Worm (Caenorhabditis elegans) whole organism, L3 larva: ENCODE results near the gene T08D10.4.

Source experiments
- R02D3.7 ChIP-seq: fragments of 150-350 bp; optimal IDR thresholded peaks from 2 replicates; lab custom pipeline; 2014; ENCODE audit warnings: missing biosample characterization, missing genetic modification characterization
- ZK546.5 ChIP-seq: sonication (generic microtip); optimal IDR thresholded peaks from 2 replicates; lab custom pipeline; 2017; ENCODE audit warnings: missing biosample characterization, missing genetic modification characterization
- aly-2 ChIP-seq: fragments of 150-350 bp; optimal IDR thresholded peaks from 2 replicates; lab custom pipeline; 2014; ENCODE audit warnings: missing biosample characterization, missing genetic modification characterization
- ama-1 ChIP-seq: fragments of 150-350 bp; optimal IDR thresholded peaks from 2 replicates; lab custom pipeline; 2018
- ceh-16 ChIP-seq: sonication (generic microtip); optimal IDR thresholded peaks from 2 replicates; lab custom pipeline; 2017; ENCODE audit warnings: missing biosample characterization, missing genetic modification characterization
- ceh-28 ChIP-seq: fragments of 150-350 bp; optimal IDR thresholded peaks from 2 replicates; lab custom pipeline; 2014; ENCODE audit warnings: missing biosample characterization, missing genetic modification reagents, missing genetic modification characterization
- ceh-82 ChIP-seq: fragments of 150-350 bp; optimal IDR thresholded peaks from 2 replicates; lab custom pipeline; 2014; ENCODE audit warnings: missing biosample characterization, missing genetic modification characterization
- ceh-9 ChIP-seq: sonication (generic microtip); optimal IDR thresholded peaks from 2 replicates; lab custom pipeline; 2018; ENCODE audit warnings: missing biosample characterization, missing genetic modification characterization
- daf-12 ChIP-seq: fragments of 150-350 bp; optimal IDR thresholded peaks from 2 replicates; lab custom pipeline; 2014; ENCODE audit warnings: missing biosample characterization, missing genetic modification reagents, missing genetic modification characterization
- egl-27 ChIP-seq: sonication (generic microtip); optimal IDR thresholded peaks from 4 replicates; lab custom pipeline; 2017; ENCODE audit warnings: missing biosample characterization, missing genetic modification reagents, missing genetic modification characterization
- egl-5 ChIP-seq: fragments of 150-350 bp; optimal IDR thresholded peaks from 2 replicates; lab custom pipeline; 2017; ENCODE audit warnings: missing biosample characterization, missing genetic modification reagents, missing genetic modification characterization, inconsistent platforms
- elt-1 ChIP-seq: fragments of 150-350 bp; optimal IDR thresholded peaks from 2 replicates; lab custom pipeline; 2014; ENCODE audit warnings: missing biosample characterization, missing genetic modification characterization
- elt-2 ChIP-seq: sonication (generic microtip); optimal IDR thresholded peaks from 2 replicates; lab custom pipeline; 2016; ENCODE audit warnings: missing genetic modification reagents, mild to moderate bottlenecking, missing genetic modification characterization, missing compliant biosample characterization
- elt-3 ChIP-seq, 3 experiments: fragments of 150-350 bp in 1 of 3; sonication (generic microtip) in 2 of 3; optimal IDR thresholded peaks; 2 replicates in 2 of 3; 4 replicates in 1 of 3; lab custom pipeline; 2014 to 2017; ENCODE audit warnings: missing biosample characterization in 3 of 3, missing genetic modification characterization in 3 of 3
- eor-1 ChIP-seq, 2 experiments: fragments of 150-350 bp; optimal IDR thresholded peaks; 2 replicates each; lab custom pipeline; 2014 to 2018; ENCODE audit warnings: missing biosample characterization in 2 of 2, missing genetic modification characterization in 2 of 2
- fkh-10 ChIP-seq: sonication (generic microtip); optimal IDR thresholded peaks from 2 replicates; lab custom pipeline; 2017; ENCODE audit warnings: missing biosample characterization, missing genetic modification reagents, missing genetic modification characterization
- fkh-2 ChIP-seq: fragments of 150-350 bp; optimal IDR thresholded peaks from 2 replicates; lab custom pipeline; 2014; ENCODE audit warnings: missing biosample characterization, missing genetic modification reagents, missing genetic modification characterization
- fos-1 ChIP-seq: fragments of 150-350 bp; optimal IDR thresholded peaks from 2 replicates; lab custom pipeline; 2014; ENCODE audit warnings: missing biosample characterization, missing genetic modification characterization
- hmg-11 ChIP-seq: sonication (generic microtip); optimal IDR thresholded peaks from 2 replicates; lab custom pipeline; 2016; ENCODE audit warnings: missing genetic modification characterization, missing compliant biosample characterization
- jun-1 ChIP-seq: fragments of 150-350 bp; optimal IDR thresholded peaks from 2 replicates; lab custom pipeline; 2014; ENCODE audit warnings: missing biosample characterization, missing genetic modification reagents, missing genetic modification characterization
- lin-15B ChIP-seq: fragments of 150-350 bp; optimal IDR thresholded peaks from 2 replicates; lab custom pipeline; 2014; ENCODE audit warnings: missing biosample characterization, missing genetic modification characterization
- lin-39 ChIP-seq: fragments of 150-350 bp; optimal IDR thresholded peaks from 2 replicates; lab custom pipeline; 2018; ENCODE audit warnings: missing biosample characterization, missing genetic modification reagents, missing genetic modification characterization
- mdl-1 ChIP-seq: fragments of 150-350 bp; optimal IDR thresholded peaks from 2 replicates; lab custom pipeline; 2014; ENCODE audit warnings: missing biosample characterization, missing genetic modification characterization
- mml-1 ChIP-seq: fragments of 150-350 bp; sonication (generic microtip); optimal IDR thresholded peaks from 3 replicates; lab custom pipeline; 2014; ENCODE audit warnings: missing biosample characterization, missing genetic modification characterization
- nfya-1 ChIP-seq: sonication (generic microtip); optimal IDR thresholded peaks from 2 replicates; lab custom pipeline; 2017; ENCODE audit warnings: missing genetic modification characterization, mild to moderate bottlenecking, missing compliant biosample characterization, antibody characterized with exemption, moderate library complexity; ENCODE audit not compliant: insufficient read depth
- nhr-11 ChIP-seq: fragments of 150-350 bp; optimal IDR thresholded peaks from 2 replicates; lab custom pipeline; 2014; ENCODE audit warnings: missing biosample characterization, missing genetic modification characterization
- nhr-12 ChIP-seq: fragments of 150-350 bp; optimal IDR thresholded peaks from 2 replicates; lab custom pipeline; 2014; ENCODE audit warnings: missing biosample characterization, missing genetic modification characterization
- nhr-23 ChIP-seq: fragments of 150-350 bp; optimal IDR thresholded peaks from 2 replicates; lab custom pipeline; 2014; ENCODE audit warnings: missing biosample characterization, missing genetic modification reagents, missing genetic modification characterization
- nhr-237 ChIP-seq: fragments of 150-350 bp; optimal IDR thresholded peaks from 2 replicates; lab custom pipeline; 2014; ENCODE audit warnings: missing biosample characterization, missing genetic modification characterization
- nhr-25 ChIP-seq: sonication (generic microtip); optimal IDR thresholded peaks from 2 replicates; lab custom pipeline; 2017; ENCODE audit warnings: missing biosample characterization, missing genetic modification characterization
- nhr-28 ChIP-seq: fragments of 150-350 bp; optimal IDR thresholded peaks from 2 replicates; lab custom pipeline; 2014; ENCODE audit warnings: missing biosample characterization, missing genetic modification characterization
- nhr-43 ChIP-seq: sonication (generic microtip); optimal IDR thresholded peaks from 2 replicates; lab custom pipeline; 2016; ENCODE audit warnings: mild to moderate bottlenecking, missing genetic modification characterization, missing compliant biosample characterization; ENCODE audit not compliant: poor library complexity, severe bottlenecking
- nhr-67 ChIP-seq: fragments of 150-350 bp; optimal IDR thresholded peaks from 2 replicates; lab custom pipeline; 2014; ENCODE audit warnings: missing biosample characterization, missing genetic modification characterization
- nhr-76 ChIP-seq: fragments of 150-350 bp; sonication (generic microtip); optimal IDR thresholded peaks from 5 replicates; lab custom pipeline; 2014; ENCODE audit warnings: missing biosample characterization, missing genetic modification characterization
- nhr-77 ChIP-seq: fragments of 150-350 bp; optimal IDR thresholded peaks from 2 replicates; lab custom pipeline; 2014; ENCODE audit warnings: missing biosample characterization, missing genetic modification characterization
- pha-4 ChIP-seq: fragments of 150-350 bp; optimal IDR thresholded peaks from 2 replicates; lab custom pipeline; 2014; ENCODE audit warnings: missing biosample characterization, missing genetic modification reagents, missing genetic modification characterization
- pqm-1 ChIP-seq: fragments of 150-350 bp; optimal IDR thresholded peaks from 2 replicates; lab custom pipeline; 2017; ENCODE audit warnings: missing biosample characterization, missing genetic modification characterization, inconsistent platforms
- sea-2 ChIP-seq: fragments of 150-350 bp; sonication (generic microtip); optimal IDR thresholded peaks from 4 replicates; lab custom pipeline; 2014; ENCODE audit warnings: missing biosample characterization, missing genetic modification reagents, missing genetic modification characterization
- skn-1 ChIP-seq: fragments of 150-350 bp; optimal IDR thresholded peaks from 2 replicates; lab custom pipeline; 2014; ENCODE audit warnings: missing biosample characterization, missing genetic modification characterization
- snpc-4 ChIP-seq: fragments of 150-350 bp; optimal IDR thresholded peaks from 2 replicates; lab custom pipeline; 2014; ENCODE audit warnings: missing biosample characterization, missing genetic modification characterization
- tbx-2 ChIP-seq: sonication (generic microtip); optimal IDR thresholded peaks from 2 replicates; lab custom pipeline; 2016; ENCODE audit warnings: mild to moderate bottlenecking, missing genetic modification characterization, missing compliant biosample characterization
- unc-39 ChIP-seq: sonication (generic microtip); optimal IDR thresholded peaks from 4 replicates; lab custom pipeline; 2017; ENCODE audit warnings: missing biosample characterization, missing genetic modification characterization
- unc-62 ChIP-seq: fragments of 150-350 bp; sonication (generic microtip); optimal IDR thresholded peaks from 4 replicates; lab custom pipeline; 2014; ENCODE audit warnings: missing biosample characterization, missing genetic modification reagents, missing genetic modification characterization
- zag-1 ChIP-seq: fragments of 150-350 bp; optimal IDR thresholded peaks from 2 replicates; lab custom pipeline; 2014; ENCODE audit warnings: missing biosample characterization, missing genetic modification characterization
- ztf-11 ChIP-seq: fragments of 150-350 bp; optimal IDR thresholded peaks from 2 replicates; lab custom pipeline; 2014; ENCODE audit warnings: missing biosample characterization, missing genetic modification characterization
- ztf-4 ChIP-seq: fragments of 150-350 bp; optimal IDR thresholded peaks from 2 replicates; lab custom pipeline; 2014; ENCODE audit warnings: missing biosample characterization, missing genetic modification characterization

Gene T08D10.4

ce11 chrX:11941951-11942350 is 11.2 kb downstream of the T08D10.4 start, which contains the start of gene F55G7.3:
TSS of gene F55G7.3 (minus strand) at chrX:11942051.
- TF ChIP-seq daf-12 (no peak), nhr-67 (tag; lab: Kevin White, UChicago) (no peak), hmg-11 (tag; lab: Kevin White, UChicago) (no peak), nfya-1 (tag; lab: Kevin White, UChicago) (no peak), jun-1 (tag; lab: Kevin White, UChicago) (no peak), nhr-77 (no peak), nhr-43 (tag; lab: Kevin White, UChicago) (no peak), ceh-16 (tag; lab: Kevin White, UChicago) (no peak), nhr-25 (tag; lab: Kevin White, UChicago) (no peak)

- no peak for TF ChIP-seq ceh-28 (tag; lab: Kevin White, UChicago)
- no peak for TF ChIP-seq nhr-237 (tag; lab: Kevin White, UChicago)
- TF ChIP-seq aly-2 (tag; lab: Kevin White, UChicago), result no peak
- no peak for TF ChIP-seq unc-39 (tag; lab: Kevin White, UChicago)
- no peak for TF ChIP-seq R02D3.7 (tag; lab: Kevin White, UChicago)
- no peak for TF ChIP-seq hmg-11 (tag; lab: Kevin White, UChicago)
- TF ChIP-seq jun-1 (tag; lab: Kevin White, UChicago), result no peak
Measured at ce11 chrX:11938826-11939225, 14.3 kb downstream of the T08D10.4 start, which contains the start of gene F55G7.5. TSS of gene F55G7.5 (minus strand) at chrX:11938926.

ce11 chrX:11937343-11937935 is 15.7 kb downstream of the T08D10.4 start:
- peak; percentile 88 for TF ChIP-seq nhr-76
- no peak for TF ChIP-seq ceh-9 (tag; lab: Kevin White, UChicago)
- TF ChIP-seq snpc-4 (tag; lab: Kevin White, UChicago), result peak; percentile 95
- TF ChIP-seq skn-1 (tag; lab: Kevin White, UChicago), result peak; percentile 97
- no peak for TF ChIP-seq nfya-1 (tag; lab: Kevin White, UChicago)
- TF ChIP-seq nhr-11 (tag; lab: Kevin White, UChicago), result peak; percentile 97
- peak; percentile 84 for TF ChIP-seq ceh-16 (tag; lab: Kevin White, UChicago)
- TF ChIP-seq sea-2 (GFP tag; lab: Kevin White, UChicago), result no peak
- TF ChIP-seq ceh-28 (tag; lab: Kevin White, UChicago), result peak; percentile 100
- peak; percentile 90 for TF ChIP-seq zag-1
- TF ChIP-seq unc-62 (GFP tag; lab: Kevin White, UChicago), result peak; percentile 95
- TF ChIP-seq fkh-10 (GFP tag; lab: Kevin White, UChicago), result peak; percentile 98
- peak; percentile 95 for TF ChIP-seq egl-5 (tag; lab: Kevin White, UChicago)
- TF ChIP-seq nhr-43 (tag; lab: Kevin White, UChicago), result peak; percentile 99
- TF ChIP-seq fkh-2 (tag; lab: Kevin White, UChicago), result peak; percentile 92
- peak in 1 of 2 experiments; percentile 82 for TF ChIP-seq eor-1 (tag; optimal IDR thresholded peaks at IDR 0.05; lab: Kevin White, UChicago)
- peak; percentile 81 for TF ChIP-seq daf-12
- peak; percentile 59 for TF ChIP-seq ztf-11 (tag; lab: Kevin White, UChicago)
- TF ChIP-seq elt-3 (tag; optimal IDR thresholded peaks at IDR 0.05; lab: Kevin White, UChicago), result peak; percentile 81 to 99 (median 96)
- TF ChIP-seq hmg-11 (tag; lab: Kevin White, UChicago), result peak; percentile 97
- TF ChIP-seq ztf-4 (tag; lab: Kevin White, UChicago), result peak; percentile 86
- peak; percentile 98 for TF ChIP-seq nhr-77
- TF ChIP-seq ceh-82, result peak; percentile 98
- TF ChIP-seq unc-39 (tag; lab: Kevin White, UChicago), result peak; percentile 76
- TF ChIP-seq elt-1 (tag; lab: Kevin White, UChicago), result peak; percentile 75
- TF ChIP-seq lin-39 (tag; lab: Kevin White, UChicago), result peak; percentile 98
- TF ChIP-seq nhr-67 (tag; lab: Kevin White, UChicago), result peak; percentile 59
- TF ChIP-seq fos-1 (tag; lab: Kevin White, UChicago), result peak; percentile 94
- peak; percentile 100 for TF ChIP-seq jun-1 (tag; lab: Kevin White, UChicago)
- TF ChIP-seq ama-1 (lab: Kevin White, UChicago), result no peak
- TF ChIP-seq pqm-1 (tag; lab: Kevin White, UChicago), result peak; percentile 91
- peak; percentile 98 for TF ChIP-seq nhr-25 (tag; lab: Kevin White, UChicago)
- peak; percentile 92 for TF ChIP-seq R02D3.7 (tag; lab: Kevin White, UChicago)
- TF ChIP-seq nhr-237 (tag; lab: Kevin White, UChicago), result peak; percentile 78
- peak; percentile 95 for TF ChIP-seq egl-27 (tag; lab: Kevin White, UChicago)
- peak; percentile 53 for TF ChIP-seq mdl-1 (tag; lab: Kevin White, UChicago)
- no peak for TF ChIP-seq mml-1 (tag; lab: Kevin White, UChicago)
- TF ChIP-seq aly-2 (tag; lab: Kevin White, UChicago), result peak; percentile 94
- TF ChIP-seq nhr-23 (tag; lab: Kevin White, UChicago), result peak; percentile 99
- peak; percentile 93 for TF ChIP-seq nhr-28 (tag; lab: Kevin White, UChicago)
- peak; percentile 30 for TF ChIP-seq nhr-12 (tag; lab: Kevin White, UChicago)
- TF ChIP-seq elt-2 (tag; lab: Kevin White, UChicago), result peak; percentile 86
- peak; percentile 70 for TF ChIP-seq ZK546.5 (tag; lab: Kevin White, UChicago)
- TF ChIP-seq pha-4 (tag; lab: Kevin White, UChicago), result peak; percentile 99
- peak; percentile 43 for TF ChIP-seq lin-15B
- peak; percentile 98 for TF ChIP-seq tbx-2 (tag; lab: Kevin White, UChicago)
